Worm (Caenorhabditis elegans) whole organism, L4/young adult: ENCODE results near the gene C25E10.4.

Experiments
- W03F9.2 ChIP-seq: fragments of 150-350 bp; optimal IDR thresholded peaks from 2 replicates; lab custom pipeline; 2014; ENCODE audit warnings: missing biosample characterization, missing genetic modification characterization
- him-1 ChIP-seq: sonication (generic microtip); optimal IDR thresholded peaks from 2 replicates; lab custom pipeline; 2016; ENCODE audit warnings: missing genotype, missing genetic modification reagents, missing genetic modification characterization, missing compliant biosample characterization

DNA sequence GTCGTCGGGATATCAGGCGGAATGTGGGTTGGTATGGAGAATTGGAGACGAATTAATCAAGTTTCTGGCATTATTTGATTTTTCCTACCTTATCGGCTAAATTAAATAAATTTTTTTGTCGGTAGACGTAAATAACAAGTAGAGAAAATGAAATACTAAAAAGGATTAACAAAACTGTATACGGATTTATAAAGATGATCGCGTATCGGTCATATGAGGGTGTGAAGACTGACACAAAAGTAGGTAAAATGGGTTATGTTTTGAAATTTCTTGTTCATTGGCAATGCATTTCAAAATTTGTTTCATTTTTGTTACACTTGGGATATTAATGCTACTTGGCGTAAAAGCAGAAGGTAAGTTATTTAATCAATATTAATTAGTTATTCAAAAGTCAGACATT is 26.1 kb downstream of the C25E10.4 start, which contains the start of the genes C25E10.16 and C25E10.13:
- TF ChIP-seq him-1 (tag; lab: Kevin White, UChicago) (no peak), W03F9.2 (tag; lab: Kevin White, UChicago) (no peak)
